Fruit fly (Drosophila melanogaster): ENCODE results near the gene CG10366.
A peak's percentile ranks its signal among the peaks of the same experiment; 100 is the strongest.

CG10366 gene

dm6 chr2L:19546869-19547710, 36.9 kb upstream of the CG10366 start, which contains the start of gene CG10337 (continued):
- TF ChIP-seq seq (GFP tag; IDR thresholded peaks at IDR 0.05) (no peak), CG1647 (GFP tag; optimal IDR thresholded peaks at IDR 0.05) (peak; percentile 22), br (optimal IDR thresholded peaks at IDR 0.05) (no peak), CG11696 (GFP tag; IDR thresholded peaks at IDR 0.05) (no peak), knrl (GFP tag; IDR thresholded peaks at IDR 0.05; ENCODE audit: partially characterized antibody) (no peak), esg (GFP tag; conservative IDR thresholded peaks at IDR 0.05) (no peak)

dm6 chr2L:19548158-19548557, 35.9 kb upstream of the CG10366 start, which contains the start of gene Tep4:
TSS of gene Tep4 (plus strand) at chr2L:19548507.
- TF ChIP-seq CG34224 (GFP tag; IDR thresholded peaks at IDR 0.05; ENCODE audit: partially characterized antibody) (peak; percentile 36; the same call in 1 of the 3 replicates), caup (GFP tag; optimal IDR thresholded peaks at IDR 0.05; ENCODE audit: severe bottlenecking) (no peak), kay (GFP tag; optimal IDR thresholded peaks at IDR 0.05) (peak; percentile 56), D19B (GFP tag; optimal IDR thresholded peaks at IDR 0.05) (peak; percentile 43), schlank (tag; optimal IDR thresholded peaks at IDR 0.05) (no peak), BtbVII (GFP tag; optimal IDR thresholded peaks at IDR 0.05) (peak; percentile 86), crp (GFP tag; optimal IDR thresholded peaks at IDR 0.05) (peak in 1 of 2 experiments; percentile 44), CG17385 (GFP tag; optimal IDR thresholded peaks at IDR 0.05) (peak; percentile 4), kah (GFP tag; optimal IDR thresholded peaks at IDR 0.05) (no peak), Deaf1 (tag; optimal IDR thresholded peaks at IDR 0.05) (peak; percentile 40), fd102C (GFP tag; optimal IDR thresholded peaks at IDR 0.05) (no peak), odd (GFP tag; optimal IDR thresholded peaks at IDR 0.05) (no peak), Spps (tag; optimal IDR thresholded peaks at IDR 0.05) (no peak), sens (GFP tag) (peak; percentile 78), eve (GFP tag; optimal IDR thresholded peaks at IDR 0.05) (peak in 1 of 2 experiments; percentile 38), CG4820 (GFP tag; optimal IDR thresholded peaks at IDR 0.05) (no peak), tup (GFP tag; optimal IDR thresholded peaks at IDR 0.05) (no peak), CG34376 (GFP tag; optimal IDR thresholded peaks at IDR 0.05) (peak; percentile 42), Trl (optimal IDR thresholded peaks at IDR 0.05) (peak; percentile 59 to 87), Trl (GFP tag; optimal IDR thresholded peaks at IDR 0.05) (no peak), nom (GFP tag; optimal IDR thresholded peaks at IDR 0.05) (peak; percentile 2), sd (tag; optimal IDR thresholded peaks at IDR 0.05) (peak; percentile 14), Xbp1 (GFP tag; optimal IDR thresholded peaks at IDR 0.05) (no peak), CG8478 (optimal IDR thresholded peaks at IDR 0.05) (no peak), CG14965 (GFP tag; optimal IDR thresholded peaks at IDR 0.05; ENCODE audit: borderline replicate concordance) (no peak), Eip74EF (GFP tag; optimal IDR thresholded peaks at IDR 0.05) (peak in 1 of 2 experiments; percentile 7), Pdp1 (GFP tag; optimal IDR thresholded peaks at IDR 0.05) (peak in 1 of 2 experiments; percentile 39), cad (GFP tag; optimal IDR thresholded peaks at IDR 0.05) (no peak), CrebB (tag; optimal IDR thresholded peaks at IDR 0.05) (peak; percentile 54), Med (GFP tag) (peak; percentile 44), Bteb2 (GFP tag; optimal IDR thresholded peaks at IDR 0.05) (no peak), CG2199 (GFP tag; IDR thresholded peaks at IDR 0.05) (0 out of 3 replicates have a peak, but pooled peaks have one; percentile 6), exex (tag; optimal IDR thresholded peaks at IDR 0.05) (peak; percentile 36), chinmo (GFP tag; IDR thresholded peaks at IDR 0.05; ENCODE audit: partially characterized antibody) (peak; percentile 92; the same call in 3 of the 4 replicates), CG13894 (tag; optimal IDR thresholded peaks at IDR 0.05) (peak; percentile 29), Atf-2 (GFP tag; optimal IDR thresholded peaks at IDR 0.05) (no peak), mirr (GFP tag; optimal IDR thresholded peaks at IDR 0.05) (peak; percentile 53), CG8290 (GFP tag; optimal IDR thresholded peaks at IDR 0.05) (no peak), CG8290 (tag; optimal IDR thresholded peaks at IDR 0.05) (no peak), wek (GFP tag; optimal IDR thresholded peaks at IDR 0.05) (peak; percentile 23)

All from whole organism, embryonic.